Fruit fly (Drosophila melanogaster): ENCODE data around the gene beta-PheRS.

The beta-PheRS gene

dm6 chr3R:24259278-24260040 is 7.0 kb upstream of the beta-PheRS start (continued):
- no peak for TF ChIP-seq CG9609 (GFP tag; optimal IDR thresholded peaks at IDR 0.05)
- TF ChIP-seq Chrac-16 (GFP tag; optimal IDR thresholded peaks at IDR 0.05), result peak; percentile 91
- TF ChIP-seq CG8478 (optimal IDR thresholded peaks at IDR 0.05), result no peak
- peak; percentile 90 for TF ChIP-seq CG6813 (GFP tag; optimal IDR thresholded peaks at IDR 0.05)
- no peak for TF ChIP-seq CG4360 (GFP tag; IDR thresholded peaks at IDR 0.05)
- TF ChIP-seq CG11695 (GFP tag; IDR thresholded peaks at IDR 0.05), result peak; percentile 87
- peak; percentile 91 for TF ChIP-seq CG31441 (GFP tag; IDR thresholded peaks at IDR 0.05)
- peak; percentile 93 for TF ChIP-seq CG2712 (tag; optimal IDR thresholded peaks at IDR 0.05)
- peak; percentile 91 for TF ChIP-seq CG12155 (GFP tag; optimal IDR thresholded peaks at IDR 0.05)
- peak; percentile 89 for TF ChIP-seq Fer3 (tag; optimal IDR thresholded peaks at IDR 0.05)
- TF ChIP-seq Side (GFP tag; optimal IDR thresholded peaks at IDR 0.05), result peak; percentile 93
- no peak for TF ChIP-seq CG17912 (GFP tag; optimal IDR thresholded peaks at IDR 0.05)
- TF ChIP-seq CG18476 (GFP tag; optimal IDR thresholded peaks at IDR 0.05), result peak; percentile 82
- peak; percentile 81 for TF ChIP-seq CG7987 (GFP tag; optimal IDR thresholded peaks at IDR 0.05)
- TF ChIP-seq CG13287 (GFP tag; IDR thresholded peaks at IDR 0.05; ENCODE audit: partially characterized antibody), result 0 out of 2 replicates have a peak, but pooled peaks have one; percentile 13
- no peak for TF ChIP-seq Dfd (GFP tag; optimal IDR thresholded peaks at IDR 0.05)
- TF ChIP-seq CG7745 (tag; optimal IDR thresholded peaks at IDR 0.05), result no peak
- TF ChIP-seq lab (GFP tag; optimal IDR thresholded peaks at IDR 0.05), result peak; percentile 95
- peak; percentile 93 for TF ChIP-seq CG9727 (GFP tag; optimal IDR thresholded peaks at IDR 0.05)
- TF ChIP-seq CG3838 (GFP tag; optimal IDR thresholded peaks at IDR 0.05), result peak; percentile 72
- TF ChIP-seq CG7271 (tag; optimal IDR thresholded peaks at IDR 0.05), result peak; percentile 42
- TF ChIP-seq gcm (GFP tag; optimal IDR thresholded peaks at IDR 0.05), result peak; percentile 77
- peak; percentile 85 for TF ChIP-seq Vsx1 (GFP tag; optimal IDR thresholded peaks at IDR 0.05)
- TF ChIP-seq Optix (GFP tag; IDR thresholded peaks at IDR 0.05), result peak; percentile 74
- peak; percentile 91 for TF ChIP-seq otp (GFP tag; IDR thresholded peaks at IDR 0.05)
- TF ChIP-seq gro (GFP tag; optimal IDR thresholded peaks at IDR 0.05), result peak; percentile 85
- peak; percentile 89 for TF ChIP-seq pho (GFP tag; optimal IDR thresholded peaks at IDR 0.05)
- TF ChIP-seq CG9932 (GFP tag; IDR thresholded peaks at IDR 0.05), result peak; percentile 88
- TF ChIP-seq CG4730 (GFP tag; IDR thresholded peaks at IDR 0.05), result peak; percentile 76
- TF ChIP-seq CG7928 (GFP tag; optimal IDR thresholded peaks at IDR 0.05), result peak; percentile 40
- no peak for TF ChIP-seq ato (GFP tag; IDR thresholded peaks at IDR 0.05; ENCODE audit: partially characterized antibody)
- TF ChIP-seq CG7963 (GFP tag; IDR thresholded peaks at IDR 0.05; ENCODE audit: partially characterized antibody), result no peak
- no peak for TF ChIP-seq Opbp (GFP tag; IDR thresholded peaks at IDR 0.05; ENCODE audit: partially characterized antibody)
- no peak for TF ChIP-seq Doc3 (GFP tag; IDR thresholded peaks at IDR 0.05; ENCODE audit: partially characterized antibody)
- peak; percentile 87 for TF ChIP-seq bab2 (GFP tag; optimal IDR thresholded peaks at IDR 0.05)
- TF ChIP-seq CG6175 (GFP tag; IDR thresholded peaks at IDR 0.05), result peak; percentile 68; the same call in 2 of the 3 replicates
- TF ChIP-seq stc (GFP tag; IDR thresholded peaks at IDR 0.05), result peak; percentile 82
- peak; percentile 84 for TF ChIP-seq gsb-n (tag; optimal IDR thresholded peaks at IDR 0.05)
- TF ChIP-seq CG31224 (GFP tag; IDR thresholded peaks at IDR 0.05), result peak; percentile 81
- TF ChIP-seq dmrt11E (tag; optimal IDR thresholded peaks at IDR 0.05), result peak; percentile 87
- TF ChIP-seq wdn (GFP tag; IDR thresholded peaks at IDR 0.05), result peak; percentile 90
- TF ChIP-seq Doc2 (GFP tag; IDR thresholded peaks at IDR 0.05), result no peak
- TF ChIP-seq kni (GFP tag; optimal IDR thresholded peaks at IDR 0.05), result peak; percentile 84
- TF ChIP-seq croc (GFP tag; conservative IDR thresholded peaks at IDR 0.05), result peak; percentile 72; the same call in 2 of the 3 replicates
- TF ChIP-seq Hr78 (GFP tag; optimal IDR thresholded peaks at IDR 0.05), result peak in 1 of 2 experiments; percentile 73
- TF ChIP-seq ranshi (GFP tag; IDR thresholded peaks at IDR 0.05), result peak; percentile 92
- TF ChIP-seq Atf6 (GFP tag; IDR thresholded peaks at IDR 0.05), result peak; percentile 84; the same call in 1 of the 2 replicates
- peak; percentile 76 for TF ChIP-seq sens-2 (GFP tag; IDR thresholded peaks at IDR 0.05)
- TF ChIP-seq Nf-YA (GFP tag; IDR thresholded peaks at IDR 0.05), result peak; percentile 73

Measured in whole organism, embryonic.